Worm (Caenorhabditis elegans) whole organism, mixed stage, embryonic: Measurements from ENCODE around the gene srbc-62.

Experiments used
- M03D4.4 ChIP-seq: sonication (generic microtip); optimal IDR thresholded peaks from 2 replicates; lab custom pipeline; 2017; ENCODE audit warnings: mild to moderate bottlenecking, missing genetic modification characterization, missing compliant biosample characterization
- bed-3 ChIP-seq: fragments of 200-800 bp; sonication (Bioruptor generic); optimal IDR thresholded peaks from 3 replicates; lab custom pipeline; 2018; ENCODE audit warnings: mild to moderate bottlenecking, missing genetic modification characterization, moderate library complexity, missing compliant biosample characterization
- ceh-39 ChIP-seq: fragments of 150-350 bp; optimal IDR thresholded peaks from 2 replicates; lab custom pipeline; 2014; ENCODE audit warnings: missing biosample characterization, missing genetic modification characterization
- ceh-43 ChIP-seq: fragments of 200-800 bp; sonication (Bioruptor generic); optimal IDR thresholded peaks from 2 replicates; lab custom pipeline; 2018; ENCODE audit warnings: mild to moderate bottlenecking, missing genetic modification characterization, moderate library complexity, missing compliant biosample characterization
- ceh-83 ChIP-seq: fragments of 200-800 bp; sonication (Bioruptor generic); optimal IDR thresholded peaks from 2 replicates; lab custom pipeline; 2018; ENCODE audit warnings: mild to moderate bottlenecking, missing genetic modification characterization, missing compliant biosample characterization
- ces-1 ChIP-seq: fragments of 150-350 bp; optimal IDR thresholded peaks from 2 replicates; lab custom pipeline; 2014; ENCODE audit warnings: missing biosample characterization, missing genetic modification reagents, missing genetic modification characterization
- cnd-1 ChIP-seq: fragments of 200-800 bp; sonication (Bioruptor generic); optimal IDR thresholded peaks from 2 replicates; lab custom pipeline; 2018; ENCODE audit warnings: mild to moderate bottlenecking, missing genetic modification characterization, missing compliant biosample characterization
- drap-1 ChIP-seq: fragments of 200-800 bp; sonication (Bioruptor generic); optimal IDR thresholded peaks from 3 replicates; lab custom pipeline; 2018; ENCODE audit warnings: mild to moderate bottlenecking, missing genetic modification characterization, missing compliant biosample characterization
- elt-1 ChIP-seq: sonication (generic microtip); optimal IDR thresholded peaks from 2 replicates; lab custom pipeline; 2017; ENCODE audit warnings: missing genetic modification characterization, mild to moderate bottlenecking, missing compliant biosample characterization, antibody characterized with exemption, moderate library complexity, borderline replicate concordance; ENCODE audit not compliant: insufficient read depth
- elt-3 ChIP-seq: fragments of 150-350 bp; optimal IDR thresholded peaks from 2 replicates; lab custom pipeline; 2014; ENCODE audit warnings: missing biosample characterization, missing genetic modification characterization
- ham-2 ChIP-seq: fragments of 200-800 bp; sonication (Bioruptor generic); optimal IDR thresholded peaks from 2 replicates; lab custom pipeline; 2018; ENCODE audit warnings: mild to moderate bottlenecking, missing genetic modification characterization, missing compliant biosample characterization
- hlh-1 ChIP-seq: fragments of 150-350 bp; optimal IDR thresholded peaks from 2 replicates; lab custom pipeline; 2014; ENCODE audit warnings: missing biosample characterization, missing genetic modification reagents, missing genetic modification characterization
- lin-13 ChIP-seq: fragments of 150-350 bp; optimal IDR thresholded peaks from 2 replicates; lab custom pipeline; 2014; ENCODE audit warnings: missing biosample characterization, missing genetic modification characterization
- lin-32 ChIP-seq: fragments of 200-800 bp; sonication (Bioruptor generic); optimal IDR thresholded peaks from 2 replicates; lab custom pipeline; 2018; ENCODE audit warnings: mild to moderate bottlenecking, missing genetic modification characterization, missing compliant biosample characterization
- mab-5 ChIP-seq: fragments of 150-350 bp; optimal IDR thresholded peaks from 2 replicates; lab custom pipeline; 2014; ENCODE audit warnings: missing biosample characterization, missing genetic modification characterization
- mep-1 ChIP-seq: fragments of 150-350 bp; optimal IDR thresholded peaks from 2 replicates; lab custom pipeline; 2017; ENCODE audit warnings: missing biosample characterization, missing genetic modification reagents, missing genetic modification characterization, inconsistent platforms
- mls-2 ChIP-seq: sonication (generic microtip); optimal IDR thresholded peaks from 2 replicates; lab custom pipeline; 2016; ENCODE audit warnings: mild to moderate bottlenecking, missing genetic modification characterization, moderate library complexity, missing compliant biosample characterization
- nhr-12 ChIP-seq: fragments of 150-350 bp; optimal IDR thresholded peaks from 2 replicates; lab custom pipeline; 2014; ENCODE audit warnings: missing biosample characterization, missing genetic modification characterization
- nhr-2 ChIP-seq: fragments of 150-350 bp; optimal IDR thresholded peaks from 2 replicates; lab custom pipeline; 2014; ENCODE audit warnings: missing biosample characterization, missing genetic modification characterization
- nhr-237 ChIP-seq: fragments of 150-350 bp; optimal IDR thresholded peaks from 2 replicates; lab custom pipeline; 2014; ENCODE audit warnings: missing biosample characterization, missing genetic modification characterization
- nhr-28 ChIP-seq: fragments of 150-350 bp; optimal IDR thresholded peaks from 2 replicates; lab custom pipeline; 2014; ENCODE audit warnings: missing biosample characterization, missing genetic modification characterization
- nhr-76 ChIP-seq: sonication (generic microtip); optimal IDR thresholded peaks from 2 replicates; lab custom pipeline; 2017; ENCODE audit warnings: missing biosample characterization, missing genetic modification characterization
- pha-4 ChIP-seq: fragments of 150-350 bp; optimal IDR thresholded peaks from 2 replicates; lab custom pipeline; 2018; ENCODE audit warnings: missing biosample characterization, missing genetic modification reagents, missing genetic modification characterization
- sem-2 ChIP-seq: fragments of 200-800 bp; sonication (Bioruptor generic); optimal IDR thresholded peaks from 2 replicates; lab custom pipeline; 2018; ENCODE audit warnings: mild to moderate bottlenecking, missing genetic modification characterization, missing compliant biosample characterization
- snpc-4 ChIP-seq: fragments of 150-350 bp; optimal IDR thresholded peaks from 2 replicates; lab custom pipeline; 2014; ENCODE audit warnings: missing biosample characterization, missing genetic modification characterization
- sptf-1 ChIP-seq: sonication (generic microtip); optimal IDR thresholded peaks from 2 replicates; lab custom pipeline; 2017; ENCODE audit warnings: mild to moderate bottlenecking, missing genetic modification characterization, moderate library complexity, missing compliant biosample characterization
- tbx-8 ChIP-seq: fragments of 200-800 bp; sonication (Bioruptor generic); optimal IDR thresholded peaks from 2 replicates; lab custom pipeline; 2018; ENCODE audit warnings: mild to moderate bottlenecking, missing genetic modification characterization, moderate library complexity, missing compliant biosample characterization
- unc-120 ChIP-seq: sonication (generic microtip); optimal IDR thresholded peaks from 2 replicates; lab custom pipeline; 2017; ENCODE audit warnings: missing genetic modification characterization, missing compliant biosample characterization; ENCODE audit not compliant: poor library complexity, severe bottlenecking
- unc-39 ChIP-seq: fragments of 150-350 bp; optimal IDR thresholded peaks from 2 replicates; lab custom pipeline; 2014; ENCODE audit warnings: missing biosample characterization, missing genetic modification characterization
- unc-62 ChIP-seq: fragments of 150-350 bp; optimal IDR thresholded peaks from 2 replicates; lab custom pipeline; 2014; ENCODE audit warnings: missing biosample characterization, missing genetic modification reagents, missing genetic modification characterization
- zip-8 ChIP-seq: fragments of 150-350 bp; optimal IDR thresholded peaks from 2 replicates; lab custom pipeline; 2014; ENCODE audit warnings: missing biosample characterization, missing genetic modification characterization

srbc-62 gene

DNA sequence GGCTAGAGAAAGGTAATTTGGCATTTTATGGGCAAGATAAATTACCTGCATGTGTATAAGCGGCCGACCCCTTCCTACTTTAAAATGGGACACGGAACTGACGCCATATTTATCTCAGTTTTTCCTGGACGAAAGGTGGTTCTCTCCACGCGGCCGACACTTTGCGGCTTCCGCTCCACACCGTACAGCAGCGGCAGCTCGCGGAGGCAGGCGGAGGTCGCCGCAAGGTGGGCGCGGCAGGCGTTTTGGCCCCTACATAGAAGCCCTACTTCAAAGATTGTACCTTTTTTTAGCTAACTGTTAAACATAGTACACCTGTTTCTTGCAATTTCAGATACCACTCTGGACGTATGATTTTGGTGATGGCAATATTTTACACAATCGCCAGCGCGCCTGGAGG lies 11.3 kb upstream of the srbc-62 start:
- no peak for TF ChIP-seq bed-3 (GFP tag; lab: Kevin White, UChicago)
- no peak for TF ChIP-seq pha-4 (tag; lab: Kevin White, UChicago)
- TF ChIP-seq mep-1 (tag; lab: Kevin White, UChicago), result no peak
- TF ChIP-seq sptf-1 (tag; lab: Kevin White, UChicago), result no peak
- no peak for TF ChIP-seq elt-1 (tag; lab: Kevin White, UChicago)
- TF ChIP-seq unc-62, result no peak
- no peak for TF ChIP-seq nhr-76 (tag; lab: Kevin White, UChicago)

DNA sequence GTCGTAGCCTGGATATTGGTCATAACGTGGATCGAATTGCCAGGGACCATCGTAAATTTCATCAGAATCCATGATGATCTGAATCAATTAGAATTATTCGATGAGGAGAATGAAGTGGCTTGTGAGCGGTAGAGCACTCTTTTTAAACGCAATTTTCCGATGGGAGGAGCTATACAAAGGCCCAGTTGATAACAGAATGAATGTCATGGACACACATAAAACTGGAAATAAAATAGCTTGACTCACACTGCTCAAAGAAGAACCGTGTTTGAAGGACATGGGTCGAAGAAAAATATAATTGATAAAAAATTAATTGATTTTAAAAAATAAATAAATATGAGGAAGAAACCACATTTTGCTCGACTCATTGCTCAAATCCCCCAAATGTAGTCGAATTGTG lies 9.7 kb upstream of the srbc-62 start, which contains the start of gene Y68A4A.13:
Y68A4A.13 (minus strand) TSS at position 101 of the 400 bp plus-strand sequence.
- TF ChIP-seq nhr-28 (tag; lab: Kevin White, UChicago) (no peak), mls-2 (tag; lab: Kevin White, UChicago) (no peak), ceh-39 (tag; lab: Kevin White, UChicago) (no peak), mep-1 (tag; lab: Kevin White, UChicago) (no peak), unc-62 (no peak), zip-8 (tag; lab: Kevin White, UChicago) (no peak), sem-2 (GFP tag; lab: Kevin White, UChicago) (no peak), ceh-83 (no peak), bed-3 (GFP tag; lab: Kevin White, UChicago) (no peak), unc-120 (tag; lab: Kevin White, UChicago) (no peak), cnd-1 (tag; lab: Kevin White, UChicago) (no peak), tbx-8 (GFP tag; lab: Kevin White, UChicago) (no peak), hlh-1 (tag; lab: Kevin White, UChicago) (no peak), snpc-4 (tag; lab: Kevin White, UChicago) (no peak), nhr-237 (tag; lab: Kevin White, UChicago) (no peak), elt-3 (tag; lab: Kevin White, UChicago) (no peak), nhr-2 (no peak), drap-1 (GFP tag; lab: Kevin White, UChicago) (no peak), ham-2 (GFP tag; lab: Kevin White, UChicago) (no peak), unc-39 (no peak)

DNA sequence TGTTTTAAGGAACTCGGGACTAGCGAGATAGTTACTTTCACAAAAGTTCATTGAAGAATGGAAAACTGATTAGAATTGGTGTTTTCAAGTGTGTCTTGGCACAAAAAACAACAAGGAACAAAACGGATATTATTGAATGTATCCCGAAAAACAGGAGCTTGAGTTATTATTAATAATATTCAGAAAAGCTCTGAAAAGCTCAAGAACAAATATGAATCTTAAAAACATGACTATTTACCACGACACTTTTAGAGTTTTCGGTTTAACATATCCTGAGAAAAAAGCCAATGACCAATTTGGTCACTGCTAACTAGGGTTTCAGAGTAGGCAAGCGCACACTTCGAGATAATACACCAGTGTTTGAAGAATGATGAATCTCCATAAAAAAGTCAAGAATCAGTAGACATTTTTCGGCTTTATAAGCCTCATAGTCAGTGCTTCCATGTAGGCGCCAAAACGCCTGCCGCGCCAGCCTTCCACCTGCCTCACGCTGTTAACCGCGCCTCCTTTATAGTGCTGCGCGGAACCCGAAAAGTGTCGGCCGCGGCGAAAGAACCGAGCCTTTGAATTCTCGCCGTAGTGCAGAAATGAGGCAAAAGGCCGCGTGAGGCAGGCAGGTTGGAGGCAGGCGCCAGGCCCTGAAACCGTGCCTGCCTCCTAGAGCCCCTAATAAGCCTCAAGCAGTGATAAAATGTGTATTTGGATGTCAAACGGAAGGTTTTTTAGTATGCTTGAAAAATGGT lies 5.6 kb upstream of the srbc-62 start, which contains the start of gene srh-236:
srh-236 (minus strand) TSS at position 51 of the 743 bp plus-strand sequence.
- TF ChIP-seq bed-3 (GFP tag; lab: Kevin White, UChicago) (no peak), zip-8 (tag; lab: Kevin White, UChicago) (no peak), sptf-1 (tag; lab: Kevin White, UChicago) (no peak), elt-3 (tag; lab: Kevin White, UChicago) (no peak), mab-5 (tag; lab: Kevin White, UChicago) (no peak), nhr-76 (tag; lab: Kevin White, UChicago) (no peak), lin-32 (GFP tag; lab: Kevin White, UChicago) (no peak), mls-2 (tag; lab: Kevin White, UChicago) (no peak), hlh-1 (tag; lab: Kevin White, UChicago) (no peak), nhr-28 (tag; lab: Kevin White, UChicago) (no peak), sem-2 (GFP tag; lab: Kevin White, UChicago) (no peak), unc-120 (tag; lab: Kevin White, UChicago) (no peak), nhr-12 (tag; lab: Kevin White, UChicago) (no peak), nhr-237 (tag; lab: Kevin White, UChicago) (no peak), ceh-43 (GFP tag; lab: Kevin White, UChicago) (no peak), M03D4.4 (no peak), tbx-8 (GFP tag; lab: Kevin White, UChicago) (no peak), ceh-83 (no peak)

DNA sequence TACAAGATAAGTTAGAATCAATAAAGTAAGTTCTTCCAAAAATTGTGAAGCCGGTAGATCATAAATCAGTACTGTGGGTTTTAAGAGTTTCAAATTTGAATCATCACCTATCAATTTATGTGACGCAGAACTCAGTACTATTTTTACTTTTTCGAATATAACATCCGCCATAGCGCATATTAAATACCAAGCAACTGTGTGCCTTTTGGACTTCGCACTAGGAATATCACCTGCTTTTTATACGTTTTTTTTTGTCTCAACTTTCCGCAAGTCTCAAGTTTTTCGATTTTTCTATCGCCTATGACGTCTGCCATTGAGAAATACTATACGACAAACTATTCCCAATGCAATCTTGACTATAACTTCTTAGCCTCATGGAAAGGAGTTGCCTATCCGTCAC lies 5.0 kb upstream of the srbc-62 start, which contains the start of gene srh-113:
srh-113 (plus strand) TSS at position 301 of the 400 bp plus-strand sequence.
- no peak for TF ChIP-seq ces-1 (GFP tag; lab: Kevin White, UChicago)
- no peak for TF ChIP-seq unc-39
- no peak for TF ChIP-seq lin-13 (tag; lab: Kevin White, UChicago)
- no peak for TF ChIP-seq cnd-1 (tag; lab: Kevin White, UChicago)
